Fruit fly (Drosophila melanogaster) whole organism, embryonic: ENCODE measurements around the gene NitFhit.
A peak's percentile ranks its signal among the peaks of the same experiment; 100 is the strongest.

ENCODE experiments used
- CG1024 ChIP-seq: fragments of 200-800 bp; sonication (Bioruptor generic); IDR thresholded peaks from 2 replicates; pipeline ENCODE4 v1.3.6; 2022; ENCODE audit warnings: missing biosample characterization, missing genetic modification characterization
- CG32532 ChIP-seq: fragments of 200-800 bp; sonication (Bioruptor generic); IDR thresholded peaks from 2 replicates; pipeline ENCODE4 v1.3.6; 2022; ENCODE audit warnings: missing biosample characterization, missing genetic modification characterization
- CG33213 ChIP-seq: fragments of 200-800 bp; sonication (Bioruptor generic); optimal IDR thresholded peaks from 3 replicates; lab custom pipeline; 2016; ENCODE audit warnings: missing biosample characterization, missing genetic modification characterization
- CG3838 ChIP-seq: fragments of 200-800 bp; sonication (Bioruptor generic); optimal IDR thresholded peaks from 3 replicates; lab custom pipeline; 2016; ENCODE audit warnings: missing biosample characterization, missing genetic modification characterization
- CG4854 ChIP-seq: fragments of 200-800 bp; sonication (Bioruptor generic); optimal IDR thresholded peaks from 2 replicates; lab custom pipeline; 2016; ENCODE audit warnings: missing biosample characterization, missing genetic modification characterization, inconsistent platforms
- CG6654 ChIP-seq: fragments of 200-800 bp; sonication (Bioruptor generic); optimal IDR thresholded peaks from 2 replicates; lab custom pipeline; 2017; ENCODE audit warnings: missing biosample characterization, mild to moderate bottlenecking, missing genetic modification characterization
- CG6765 ChIP-seq: fragments of 200-800 bp; sonication (Bioruptor generic); optimal IDR thresholded peaks from 3 replicates; lab custom pipeline; 2017; ENCODE audit warnings: missing biosample characterization, mild to moderate bottlenecking, missing genetic modification characterization
- CG6791 ChIP-seq: fragments of 200-800 bp; sonication (Bioruptor generic); IDR thresholded peaks from 3 replicates; pipeline ENCODE4 v1.3.6; 2022; ENCODE audit warnings: missing biosample characterization, missing genetic modification characterization; ENCODE audit not compliant: partially characterized antibody
- CG7786 ChIP-seq: fragments of 200-800 bp; sonication (Bioruptor generic); optimal IDR thresholded peaks from 2 replicates; lab custom pipeline; 2016; ENCODE audit warnings: missing biosample characterization, missing genetic modification characterization
- CG8924 ChIP-seq: fragments of 200-800 bp; optimal IDR thresholded peaks from 3 replicates; lab custom pipeline; 2019; ENCODE audit warnings: missing biosample characterization, mild to moderate bottlenecking, missing genetic modification characterization, moderate library complexity
- Chrac-16 ChIP-seq: fragments of 200-800 bp; sonication (Bioruptor generic); optimal IDR thresholded peaks from 3 replicates; lab custom pipeline; 2016; ENCODE audit warnings: missing biosample characterization, missing genetic modification characterization
- D ChIP-seq, 2 experiments: fragments of 200-800 bp in 1 of 2; fragments of >200 bp in 1 of 2; sonication (Bioruptor generic) in 1 of 2; optimal IDR thresholded peaks; 2 replicates in 1 of 2; 3 replicates in 1 of 2; lab custom pipeline; 2017; ENCODE audit warnings: mild to moderate bottlenecking in 1 of 2, missing biosample characterization in 1 of 2, missing genetic modification characterization in 1 of 2, missing genetic modification reagents in 1 of 2
- D19B ChIP-seq: fragments of 200-800 bp; sonication (Bioruptor generic); optimal IDR thresholded peaks from 2 replicates; lab custom pipeline; 2017; ENCODE audit warnings: missing biosample characterization, mild to moderate bottlenecking, missing genetic modification characterization
- Dad ChIP-seq: fragments of 200-800 bp; sonication (Bioruptor generic); optimal IDR thresholded peaks from 3 replicates; lab custom pipeline; 2016; ENCODE audit warnings: missing biosample characterization, missing genetic modification characterization
- Deaf1 ChIP-seq: fragments of 200-800 bp; optimal IDR thresholded peaks from 3 replicates; lab custom pipeline; 2019; ENCODE audit warnings: missing biosample characterization, mild to moderate bottlenecking, missing genetic modification characterization, moderate library complexity
- Doc2 ChIP-seq: fragments of 200-800 bp; sonication (Bioruptor generic); IDR thresholded peaks from 2 replicates; pipeline ENCODE4 v1.3.6; 2022; ENCODE audit warnings: missing biosample characterization, missing genetic modification characterization
- Dref ChIP-seq: fragments of 200-800 bp; sonication (Bioruptor generic); IDR thresholded peaks from 2 replicates; pipeline ENCODE4 v1.3.6; 2022; ENCODE audit warnings: missing biosample characterization, missing genetic modification characterization
- HmgZ ChIP-seq: fragments of 200-800 bp; sonication (Bioruptor generic); optimal IDR thresholded peaks from 2 replicates; lab custom pipeline; 2018; ENCODE audit warnings: missing biosample characterization, mild to moderate bottlenecking, missing genetic modification characterization
- Hmx ChIP-seq: fragments of 200-800 bp; sonication (Bioruptor generic); optimal IDR thresholded peaks from 2 replicates; lab custom pipeline; 2016; ENCODE audit warnings: missing biosample characterization, missing genetic modification characterization
- Kr ChIP-seq: fragments of 200-800 bp; sonication (Bioruptor generic); optimal IDR thresholded peaks from 2 replicates; lab custom pipeline; 2017; ENCODE audit warnings: missing biosample characterization, mild to moderate bottlenecking, missing genetic modification characterization
- Lpt ChIP-seq: fragments of >200 bp; optimal IDR thresholded peaks from 2 replicates; lab custom pipeline; 2018; ENCODE audit warnings: missing biosample characterization, missing genetic modification characterization
- MBD-R2 ChIP-seq: fragments of 200-800 bp; sonication (Bioruptor generic); IDR thresholded peaks from 2 replicates; pipeline ENCODE4 v1.3.6; 2022; ENCODE audit warnings: missing biosample characterization, missing genetic modification characterization
- Mad ChIP-seq: fragments of 200-800 bp; sonication (Bioruptor generic); optimal IDR thresholded peaks from 2 replicates; lab custom pipeline; 2016; ENCODE audit warnings: missing biosample characterization, missing genetic modification characterization
- NC2β ChIP-seq: fragments of 200-800 bp; sonication (Bioruptor generic); optimal IDR thresholded peaks from 2 replicates; lab custom pipeline; 2016; ENCODE audit warnings: missing biosample characterization, missing genetic modification characterization
- Optix ChIP-seq: fragments of 200-800 bp; sonication (Bioruptor generic); IDR thresholded peaks from 3 replicates; pipeline ENCODE4 v1.3.6; 2022; ENCODE audit warnings: missing biosample characterization, missing genetic modification characterization
- PHDP ChIP-seq: fragments of 200-800 bp; sonication (Bioruptor generic); optimal IDR thresholded peaks from 3 replicates; lab custom pipeline; 2018; ENCODE audit warnings: missing biosample characterization, mild to moderate bottlenecking, missing genetic modification characterization, moderate library complexity
- ase ChIP-seq: fragments of 200-800 bp; sonication (Bioruptor generic); IDR thresholded peaks from 3 replicates; pipeline ENCODE4 v1.3.6; 2022; ENCODE audit warnings: missing biosample characterization, missing genetic modification characterization
- az2 ChIP-seq: fragments of 200-800 bp; sonication (Bioruptor generic); optimal IDR thresholded peaks from 3 replicates; lab custom pipeline; 2016; ENCODE audit warnings: missing biosample characterization, missing genetic modification characterization
- cato ChIP-seq: fragments of 200-800 bp; sonication (Bioruptor generic); optimal IDR thresholded peaks from 2 replicates; lab custom pipeline; 2016; ENCODE audit warnings: missing biosample characterization, missing genetic modification characterization, borderline replicate concordance
- caup ChIP-seq: fragments of 200-800 bp; sonication (Bioruptor generic); optimal IDR thresholded peaks from 3 replicates; lab custom pipeline; 2017; ENCODE audit warnings: missing biosample characterization, mild to moderate bottlenecking, missing genetic modification characterization, moderate library complexity; ENCODE audit not compliant: severe bottlenecking
- crc ChIP-seq: fragments of 200-800 bp; sonication (Bioruptor generic); optimal IDR thresholded peaks from 2 replicates; lab custom pipeline; 2016; ENCODE audit warnings: missing biosample characterization, missing genetic modification characterization
- crol ChIP-seq: fragments of 200-800 bp; sonication (Bioruptor generic); IDR thresholded peaks from 2 replicates; pipeline ENCODE4 v1.3.6; 2022; ENCODE audit warnings: missing biosample characterization, missing genetic modification characterization
- cwo ChIP-seq: fragments of 200-800 bp; sonication (Bioruptor generic); optimal IDR thresholded peaks from 3 replicates; lab custom pipeline; 2017; ENCODE audit warnings: missing biosample characterization, missing genetic modification characterization, mild to moderate bottlenecking, moderate library complexity, missing genetic modification reagents
- da ChIP-seq: fragments of 200-800 bp; sonication (Bioruptor generic); optimal IDR thresholded peaks from 2 replicates; lab custom pipeline; 2016; ENCODE audit warnings: missing biosample characterization, missing genetic modification characterization
- dati ChIP-seq: fragments of 200-800 bp; sonication (Bioruptor generic); IDR thresholded peaks from 2 replicates; pipeline ENCODE4 v1.3.6; 2022; ENCODE audit warnings: missing biosample characterization, missing genetic modification characterization
- fd3F ChIP-seq: fragments of 200-800 bp; sonication (Bioruptor generic); optimal IDR thresholded peaks from 2 replicates; lab custom pipeline; 2018; ENCODE audit warnings: missing biosample characterization, mild to moderate bottlenecking, missing genetic modification characterization, moderate library complexity
- gcm ChIP-seq: fragments of 200-800 bp; sonication (Bioruptor generic); optimal IDR thresholded peaks from 2 replicates; lab custom pipeline; 2019; ENCODE audit warnings: missing biosample characterization, mild to moderate bottlenecking, missing genetic modification characterization, moderate library complexity
- gro ChIP-seq: fragments of 200-800 bp; sonication (Bioruptor generic); optimal IDR thresholded peaks from 2 replicates; lab custom pipeline; 2016; ENCODE audit warnings: missing biosample characterization, missing genetic modification characterization
- kah ChIP-seq: fragments of 200-800 bp; sonication (Bioruptor generic); optimal IDR thresholded peaks from 2 replicates; lab custom pipeline; 2018; ENCODE audit warnings: missing biosample characterization, mild to moderate bottlenecking, missing genetic modification characterization
- ken ChIP-seq: fragments of 200-800 bp; sonication (Bioruptor generic); IDR thresholded peaks from 3 replicates; pipeline ENCODE4 v1.3.6; 2022; ENCODE audit warnings: missing biosample characterization, missing genetic modification characterization
- luna ChIP-seq: fragments of 200-800 bp; sonication (Bioruptor generic); optimal IDR thresholded peaks from 2 replicates; lab custom pipeline; 2016; ENCODE audit warnings: missing biosample characterization, missing genetic modification characterization
- mam ChIP-seq: fragments of 200-800 bp; sonication (Bioruptor generic); optimal IDR thresholded peaks from 3 replicates; lab custom pipeline; 2016; ENCODE audit warnings: missing biosample characterization, missing genetic modification characterization
- mirr ChIP-seq: fragments of 200-800 bp; sonication (Bioruptor generic); optimal IDR thresholded peaks from 3 replicates; lab custom pipeline; 2018; ENCODE audit warnings: missing biosample characterization, mild to moderate bottlenecking, missing genetic modification characterization
- otp ChIP-seq: fragments of 200-800 bp; sonication (Bioruptor generic); IDR thresholded peaks from 3 replicates; pipeline ENCODE4, ENCODE4 v1.3.6; 2022; ENCODE audit warnings: missing biosample characterization, missing genetic modification characterization
- pho ChIP-seq: fragments of 200-800 bp; sonication (Bioruptor generic); optimal IDR thresholded peaks from 2 replicates; lab custom pipeline; 2016; ENCODE audit warnings: missing biosample characterization, missing genetic modification characterization
- ranshi ChIP-seq: fragments of 200-800 bp; sonication (Bioruptor generic); IDR thresholded peaks from 2 replicates; pipeline ENCODE4 v1.3.6; 2022; ENCODE audit warnings: missing biosample characterization, missing genetic modification characterization
- sc ChIP-seq, 3 experiments: fragments of >200 bp in 2 of 3; fragments of 200-800 bp in 1 of 3; sonication (Bioruptor generic) in 1 of 3; optimal IDR thresholded peaks; 2 replicates in 2 of 3; 3 replicates in 1 of 3; lab custom pipeline; 2017; ENCODE audit warnings: mild to moderate bottlenecking in 1 of 3, missing biosample characterization in 1 of 3, missing genetic modification characterization in 1 of 3, missing genetic modification reagents in 1 of 3
- sisA ChIP-seq: fragments of 200-800 bp; sonication (Bioruptor generic); IDR thresholded peaks from 2 replicates; pipeline ENCODE4 v1.3.6; 2022; ENCODE audit warnings: missing biosample characterization, missing genetic modification characterization
- tin ChIP-seq: fragments of 200-800 bp; sonication (Bioruptor generic); optimal IDR thresholded peaks from 3 replicates; lab custom pipeline; 2016; ENCODE audit warnings: missing biosample characterization, missing genetic modification characterization
- trem ChIP-seq: fragments of 200-800 bp; optimal IDR thresholded peaks from 3 replicates; lab custom pipeline; 2019; ENCODE audit warnings: missing biosample characterization, mild to moderate bottlenecking, missing genetic modification characterization, moderate library complexity

The NitFhit gene

dm6 chr3L:156591-157303 is 46.8 kb upstream of the NitFhit start (continued):
- peak; percentile 63 for TF ChIP-seq caup (GFP tag; lab: Kevin White, UChicago)
- TF ChIP-seq da = no peak
- TF ChIP-seq crc (GFP tag; lab: Kevin White, UChicago) = no peak
- no peak for TF ChIP-seq otp
- no peak for TF ChIP-seq gcm (GFP tag; lab: Kevin White, UChicago)
- TF ChIP-seq Deaf1 (tag; lab: Kevin White, UChicago) = no peak
- no peak for TF ChIP-seq Mad (GFP tag; lab: Kevin White, UChicago)
- TF ChIP-seq Lpt (GFP tag; lab: Kevin White, UChicago) = no peak
- no peak for TF ChIP-seq Dad
- TF ChIP-seq cwo = no peak
- TF ChIP-seq Doc2 (GFP tag; lab: Robert Waterston, UW) = no peak
- TF ChIP-seq CG1024 (GFP tag; lab: Robert Waterston, UW) = no peak
- no peak for TF ChIP-seq Optix (GFP tag; lab: Robert Waterston, UW)
- TF ChIP-seq CG32532 = peak; percentile 12; the same call in 1 of the 2 replicates
- TF ChIP-seq mirr (GFP tag; lab: Kevin White, UChicago) = peak; percentile 86
- TF ChIP-seq CG8924 = no peak
- TF ChIP-seq Dref (GFP tag; lab: Robert Waterston, UW) = no peak
- no peak for TF ChIP-seq dati (GFP tag; lab: Robert Waterston, UW)
- TF ChIP-seq tin = no peak
- no peak for TF ChIP-seq kah
- no peak for TF ChIP-seq PHDP (tag; lab: Kevin White, UChicago)
- TF ChIP-seq CG6765 (GFP tag; lab: Kevin White, UChicago) = no peak
- no peak for TF ChIP-seq HmgZ (tag; lab: Kevin White, UChicago)
- no peak for TF ChIP-seq D19B (GFP tag; lab: Kevin White, UChicago)
- no peak for TF ChIP-seq pho (GFP tag; lab: Kevin White, UChicago)
- no peak for TF ChIP-seq Chrac-16 (GFP tag; lab: Kevin White, UChicago)
- no peak for TF ChIP-seq fd3F (GFP tag; lab: Kevin White, UChicago)
- TF ChIP-seq CG6791 (GFP tag; lab: Robert Waterston, UW) = no peak
- TF ChIP-seq MBD-R2 (GFP tag; lab: Robert Waterston, UW) = no peak
- no peak for TF ChIP-seq CG4854 (GFP tag; lab: Kevin White, UChicago)
- no peak for TF ChIP-seq luna (GFP tag; lab: Kevin White, UChicago)
- no peak for TF ChIP-seq mam
- TF ChIP-seq Kr = no peak
- no peak for TF ChIP-seq NC2β (GFP tag; lab: Kevin White, UChicago)
- TF ChIP-seq sisA (GFP tag; lab: Robert Waterston, UW) = no peak
- TF ChIP-seq D (optimal IDR thresholded peaks at IDR 0.05; lab: Kevin White, UChicago) = no peak
- TF ChIP-seq D (GFP tag; optimal IDR thresholded peaks at IDR 0.05; lab: Kevin White, UChicago) = no peak
- no peak for TF ChIP-seq ken
- no peak for TF ChIP-seq CG3838
- no peak for TF ChIP-seq sc (optimal IDR thresholded peaks at IDR 0.05; lab: Kevin White, UChicago)
- TF ChIP-seq sc (GFP tag; optimal IDR thresholded peaks at IDR 0.05; lab: Kevin White, UChicago) = no peak
- no peak for TF ChIP-seq az2 (GFP tag; lab: Kevin White, UChicago)
- TF ChIP-seq trem = no peak
- TF ChIP-seq crol = peak; percentile 75; the same call in 1 of the 2 replicates
- no peak for TF ChIP-seq CG6654 (GFP tag; lab: Kevin White, UChicago)
- no peak for TF ChIP-seq CG7786 (GFP tag; lab: Kevin White, UChicago)
- no peak for TF ChIP-seq Hmx
- no peak for TF ChIP-seq ranshi
- no peak for TF ChIP-seq cato (GFP tag; lab: Kevin White, UChicago)
- peak; percentile 20 for TF ChIP-seq gro (GFP tag; lab: Kevin White, UChicago)
- no peak for TF ChIP-seq CG33213 (GFP tag; lab: Kevin White, UChicago)
- no peak for TF ChIP-seq ase (GFP tag; lab: Robert Waterston, UW)
